Fruit fly (Drosophila melanogaster) ovary, adult (tissue): ENCODE data around the gene CG13793.

Experiments
- CG17801 ChIP-seq: fragments of 200-800 bp; optimal IDR thresholded peaks from 2 replicates; lab custom pipeline; 2019; ENCODE audit warnings: missing biosample characterization, mild to moderate bottlenecking, missing genetic modification characterization, moderate library complexity; ENCODE audit not compliant: partially characterized antibody

Gene CG13793

DNA sequence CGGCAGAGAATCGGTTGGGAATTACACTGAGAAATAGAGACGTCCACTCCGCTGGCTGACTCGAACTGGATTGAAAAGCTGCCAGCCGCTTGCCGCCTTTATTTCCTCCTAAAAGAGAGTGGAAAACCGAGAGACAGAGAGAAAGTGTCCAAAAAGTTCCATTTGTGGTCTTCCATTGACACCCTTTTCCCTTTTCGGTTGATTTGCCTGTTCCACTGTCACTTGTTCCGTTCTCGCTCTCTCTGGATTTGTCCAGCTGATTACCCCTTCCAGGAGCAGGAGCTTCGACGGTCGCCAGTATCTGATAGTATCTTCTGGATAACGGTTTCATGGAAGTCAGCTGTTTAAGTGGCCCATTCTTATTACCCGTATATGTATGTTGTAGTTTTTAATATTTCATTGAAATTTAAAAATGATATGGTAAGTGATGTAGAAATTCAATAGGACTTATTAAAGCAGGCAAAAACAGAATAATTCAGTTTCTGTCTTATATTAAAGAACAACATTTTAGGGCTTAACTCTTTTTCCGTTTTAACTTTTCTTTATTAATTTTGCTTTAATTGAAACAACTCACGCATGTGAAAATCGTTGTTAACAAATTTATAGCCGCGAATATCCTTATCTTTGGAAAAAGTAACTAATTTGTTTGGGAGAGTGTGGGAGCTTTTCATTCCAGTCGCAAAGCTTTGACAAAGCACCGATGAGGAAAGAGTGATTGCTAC is 44.1 kb downstream of the CG13793 start, which contains the start of gene Slob:
Gene Slob, minus strand, starts transcription at position 51 of the 722 bp plus-strand sequence.
- TF ChIP-seq CG17801 (GFP tag; lab: Kevin White, UChicago), result no peak
